Worm (Caenorhabditis elegans) whole organism, late embryonic: ENCODE results near the gene acn-1.

Experiments used
- K02D7.2 ChIP-seq: sonication (generic microtip); optimal IDR thresholded peaks from 2 replicates; lab custom pipeline; 2017; ENCODE audit warnings: mild to moderate bottlenecking, missing genetic modification characterization, missing compliant biosample characterization
- ama-1 ChIP-seq: fragments of 150-350 bp; optimal IDR thresholded peaks from 2 replicates; lab custom pipeline; 2014
- ceh-14 ChIP-seq: sonication (generic microtip); optimal IDR thresholded peaks from 2 replicates; lab custom pipeline; 2016; ENCODE audit warnings: missing genotype, missing genetic modification characterization, missing compliant biosample characterization
- ceh-2 ChIP-seq: sonication (generic microtip); optimal IDR thresholded peaks from 2 replicates; lab custom pipeline; 2016; ENCODE audit warnings: missing genotype, missing genetic modification characterization, missing compliant biosample characterization
- ets-4 ChIP-seq: sonication (generic microtip); optimal IDR thresholded peaks from 2 replicates; lab custom pipeline; 2016; ENCODE audit warnings: missing genetic modification characterization, missing compliant biosample characterization
- eyg-1 ChIP-seq: sonication (generic microtip); optimal IDR thresholded peaks from 2 replicates; lab custom pipeline; 2016; ENCODE audit warnings: missing genotype, missing genetic modification characterization, missing compliant biosample characterization
- hlh-30 ChIP-seq: sonication (generic microtip); optimal IDR thresholded peaks from 2 replicates; lab custom pipeline; 2017; ENCODE audit warnings: antibody characterized with exemption, missing genetic modification characterization, missing compliant biosample characterization; ENCODE audit not compliant: insufficient read depth
- nfya-1 ChIP-seq: sonication (generic microtip); optimal IDR thresholded peaks from 2 replicates; lab custom pipeline; 2017; ENCODE audit warnings: missing genetic modification characterization, mild to moderate bottlenecking, missing compliant biosample characterization, antibody characterized with exemption, moderate library complexity
- nhr-232 ChIP-seq: sonication (generic microtip); optimal IDR thresholded peaks from 2 replicates; lab custom pipeline; 2016; ENCODE audit warnings: missing genetic modification characterization, missing compliant biosample characterization
- ttx-3 ChIP-seq: sonication (generic microtip); optimal IDR thresholded peaks from 2 replicates; lab custom pipeline; 2016; ENCODE audit warnings: missing genetic modification reagents, missing genetic modification characterization, missing compliant biosample characterization
- unc-3 ChIP-seq, 2 experiments: fragments of 200-800 bp in 1 of 2; sonication (Bioruptor generic) in 1 of 2; sonication (generic microtip) in 1 of 2; conservative IDR thresholded peaks in 1 of 2; optimal IDR thresholded peaks in 1 of 2; 2 replicates each; pipeline versions ENCODE4 v1.3.6 to Lab custom; 2016 to 2022; ENCODE audit warnings: missing compliant biosample characterization in 2 of 2, missing genetic modification characterization in 2 of 2, missing genetic modification reagents in 1 of 2

DNA sequence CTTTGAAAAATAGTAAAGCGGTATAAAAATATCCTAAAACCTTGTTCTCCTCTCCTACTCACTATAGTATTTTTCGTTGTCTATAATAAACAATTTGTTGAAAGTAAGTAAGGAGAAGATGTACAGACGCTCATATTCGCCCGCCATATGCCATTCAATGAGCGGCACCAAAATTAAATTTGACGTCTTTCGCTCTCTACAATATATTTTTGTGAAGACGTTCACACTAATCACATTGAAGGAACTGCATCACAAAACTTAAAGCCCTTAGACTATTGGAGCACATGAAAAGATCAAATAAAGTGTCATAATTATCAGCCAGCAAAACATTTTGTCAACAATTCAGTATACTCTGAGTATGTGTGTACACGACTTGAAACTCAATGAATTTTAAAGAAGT is 34.9 kb upstream of the acn-1 start:
- no peak for TF ChIP-seq eyg-1 (tag; lab: Kevin White, UChicago)
- no peak for TF ChIP-seq ets-4 (tag; lab: Kevin White, UChicago)
- TF ChIP-seq nfya-1 (tag; lab: Kevin White, UChicago), result no peak
- TF ChIP-seq ttx-3 (tag; lab: Kevin White, UChicago), result no peak
- TF ChIP-seq nhr-232 (tag; lab: Kevin White, UChicago), result no peak
- no peak for TF ChIP-seq ama-1 (lab: Kevin White, UChicago)
- TF ChIP-seq hlh-30 (tag; lab: Kevin White, UChicago), result no peak
- TF ChIP-seq unc-3 (GFP tag; conservative IDR thresholded peaks at IDR 0.05; lab: Robert Waterston, UW), result no peak
- TF ChIP-seq unc-3 (tag; optimal IDR thresholded peaks at IDR 0.05; lab: Kevin White, UChicago), result no peak
- TF ChIP-seq K02D7.2 (tag; lab: Kevin White, UChicago), result no peak
- no peak for TF ChIP-seq ceh-2 (tag; lab: Kevin White, UChicago)
- no peak for TF ChIP-seq ceh-14 (tag; lab: Kevin White, UChicago)
